Worm (Caenorhabditis elegans) whole organism, young adult: Measurements from ENCODE around the gene lev-8.

Experiments
- T26A5.8 ChIP-seq: sonication (generic microtip); optimal IDR thresholded peaks from 2 replicates; lab custom pipeline; 2016; ENCODE audit warnings: missing genetic modification characterization, missing compliant biosample characterization
- aptf-2 ChIP-seq: fragments of 200-800 bp; sonication (Bioruptor generic); conservative IDR thresholded peaks from 2 replicates; pipeline ENCODE4 v1.3.6; 2022; ENCODE audit warnings: missing genetic modification reagents, missing genetic modification characterization, missing compliant biosample characterization
- bed-1 ChIP-seq: fragments of 200-800 bp; sonication (Bioruptor generic); IDR thresholded peaks from 2 replicates; pipeline ENCODE4 v1.3.6; 2022; ENCODE audit warnings: missing genetic modification reagents, missing genetic modification characterization, missing compliant biosample characterization
- ceh-100 ChIP-seq: fragments of 200-800 bp; sonication (Bioruptor generic); IDR thresholded peaks from 2 replicates; pipeline ENCODE4 v1.3.6; 2022; ENCODE audit warnings: missing genetic modification reagents, missing genetic modification characterization, missing compliant biosample characterization
- hlh-12 ChIP-seq: sonication (generic microtip); optimal IDR thresholded peaks from 2 replicates; lab custom pipeline; 2016; ENCODE audit warnings: missing genetic modification characterization, missing compliant biosample characterization
- nfya-1 ChIP-seq: sonication (generic microtip); optimal IDR thresholded peaks from 2 replicates; lab custom pipeline; 2017; ENCODE audit warnings: antibody characterized with exemption, missing compliant biosample characterization, missing genetic modification characterization, borderline replicate concordance; ENCODE audit not compliant: insufficient read depth

DNA sequence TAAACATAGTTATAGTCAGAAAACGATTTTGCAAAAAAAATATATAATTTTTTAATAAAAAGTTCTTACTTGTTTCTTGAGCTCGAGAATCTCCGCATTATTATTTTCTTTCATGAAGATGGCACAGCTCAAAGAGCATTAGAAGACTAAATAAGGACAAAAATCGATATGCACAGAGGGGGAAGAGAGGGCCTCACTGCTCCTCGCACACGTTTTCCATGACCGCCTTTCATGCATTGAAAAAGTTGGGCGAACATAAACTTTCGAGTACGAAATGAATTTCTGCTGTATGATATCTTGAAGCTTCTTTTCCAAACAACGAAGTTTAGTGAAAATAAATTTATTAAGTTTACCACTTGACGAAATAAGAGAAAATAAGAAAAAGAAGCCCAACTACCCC is 49.5 kb upstream of the lev-8 start, which contains the start of gene ccdc-149:
- TF ChIP-seq aptf-2 (GFP tag; lab: Robert Waterston, UW) (no peak), ceh-100 (GFP tag; lab: Robert Waterston, UW) (no peak), bed-1 (GFP tag; lab: Robert Waterston, UW) (no peak), hlh-12 (tag; lab: Kevin White, UChicago) (no peak), nfya-1 (no peak), T26A5.8 (tag; lab: Kevin White, UChicago) (no peak)
